Worm (Caenorhabditis elegans) whole organism, early embryonic: ENCODE results near the gene puf-9.
A peak's percentile ranks its signal among the peaks of the same experiment; 100 is the strongest.

ENCODE experiments used
- B0310.2 ChIP-seq: sonication (generic microtip); optimal IDR thresholded peaks from 2 replicates; lab custom pipeline; 2016; ENCODE audit warnings: mild to moderate bottlenecking, missing genetic modification characterization, missing compliant biosample characterization
- F13C5.2 ChIP-seq: sonication (generic microtip); optimal IDR thresholded peaks from 2 replicates; lab custom pipeline; 2017; ENCODE audit warnings: mild to moderate bottlenecking, missing genetic modification characterization, inconsistent platforms, missing compliant biosample characterization
- aly-1 ChIP-seq: sonication (generic microtip); optimal IDR thresholded peaks from 2 replicates; lab custom pipeline; 2016; ENCODE audit warnings: missing genetic modification characterization, missing compliant biosample characterization
- ama-1 ChIP-seq: fragments of 150-350 bp; optimal IDR thresholded peaks from 2 replicates; lab custom pipeline; 2014
- ceh-13 ChIP-seq: fragments of 200-800 bp; sonication (Bioruptor generic); optimal IDR thresholded peaks from 2 replicates; lab custom pipeline; 2018; ENCODE audit warnings: mild to moderate bottlenecking, missing genetic modification characterization, missing compliant biosample characterization
- ceh-36 ChIP-seq: sonication (generic microtip); optimal IDR thresholded peaks from 2 replicates; lab custom pipeline; 2016; ENCODE audit warnings: missing genetic modification characterization, inconsistent platforms, missing compliant biosample characterization
- ets-7 ChIP-seq: sonication (generic microtip); optimal IDR thresholded peaks from 2 replicates; lab custom pipeline; 2016; ENCODE audit warnings: missing genotype, missing genetic modification characterization, missing compliant biosample characterization
- flt-1 ChIP-seq: fragments of 200-800 bp; sonication (Bioruptor generic); IDR thresholded peaks from 2 replicates; pipeline ENCODE4 v1.3.6; 2022; ENCODE audit warnings: missing genetic modification characterization, missing compliant biosample characterization
- hmbx-1 ChIP-seq: sonication (generic microtip); optimal IDR thresholded peaks from 2 replicates; lab custom pipeline; 2016; ENCODE audit warnings: mild to moderate bottlenecking, missing genetic modification characterization, missing compliant biosample characterization
- hmg-4 ChIP-seq: fragments of 200-800 bp; sonication (Bioruptor generic); optimal IDR thresholded peaks from 2 replicates; lab custom pipeline; 2018; ENCODE audit warnings: mild to moderate bottlenecking, missing genetic modification characterization, missing compliant biosample characterization
- hnd-1 ChIP-seq: sonication (generic microtip); optimal IDR thresholded peaks from 2 replicates; lab custom pipeline; 2016; ENCODE audit warnings: missing genetic modification characterization, missing compliant biosample characterization
- pes-1 ChIP-seq: fragments of 200-800 bp; sonication (Bioruptor generic); IDR thresholded peaks from 2 replicates; pipeline ENCODE4 v1.3.6; 2022; ENCODE audit warnings: missing genetic modification reagents, missing genetic modification characterization, missing compliant biosample characterization
- scrt-1 ChIP-seq: fragments of 200-800 bp; sonication (Bioruptor generic); IDR thresholded peaks from 2 replicates; pipeline ENCODE4 v1.3.6; 2022; ENCODE audit warnings: missing genetic modification characterization, missing compliant biosample characterization
- sea-1 ChIP-seq: fragments of 200-800 bp; sonication (Bioruptor generic); conservative IDR thresholded peaks from 2 replicates; pipeline ENCODE4 v1.3.6; 2022; ENCODE audit warnings: missing genetic modification characterization, missing compliant biosample characterization
- tbx-11 ChIP-seq: fragments of 200-800 bp; sonication (Bioruptor generic); IDR thresholded peaks from 2 replicates; pipeline ENCODE4 v1.3.6; 2022; ENCODE audit warnings: missing genetic modification characterization, missing compliant biosample characterization
- tbx-37 ChIP-seq: fragments of 200-800 bp; sonication (Bioruptor generic); conservative IDR thresholded peaks from 2 replicates; pipeline ENCODE4 v1.3.6; 2022; ENCODE audit warnings: missing genetic modification reagents, missing genetic modification characterization, missing compliant biosample characterization
- tra-4 ChIP-seq: sonication (generic microtip); optimal IDR thresholded peaks from 2 replicates; lab custom pipeline; 2017; ENCODE audit warnings: missing genetic modification characterization, missing compliant biosample characterization

Gene puf-9

ce11 chrX:5841060-5841642 is at the start of gene puf-9:
Gene puf-9, plus strand, starts transcription at chrX:5841592.
- TF ChIP-seq hmg-4 (GFP tag; lab: Kevin White, UChicago) (peak; percentile 84), flt-1 (GFP tag; lab: Robert Waterston, UW) (peak; percentile 58), ets-7 (tag; lab: Kevin White, UChicago) (no peak), B0310.2 (peak; percentile 24), ceh-13 (GFP tag; lab: Kevin White, UChicago) (no peak), pes-1 (no peak), tra-4 (tag; lab: Kevin White, UChicago) (no peak), F13C5.2 (tag; lab: Kevin White, UChicago) (peak; percentile 89), tbx-11 (GFP tag; lab: Robert Waterston, UW) (no peak), ama-1 (no peak), aly-1 (tag; lab: Kevin White, UChicago) (peak; percentile 34), scrt-1 (GFP tag; lab: Robert Waterston, UW) (peak; percentile 60; the same call in 1 of the 2 replicates), ceh-36 (tag; lab: Kevin White, UChicago) (no peak), sea-1 (GFP tag; lab: Robert Waterston, UW) (no peak)

ce11 chrX:5794432-5794831 is 47.0 kb upstream of the puf-9 start:
- TF ChIP-seq ceh-36 (tag; lab: Kevin White, UChicago) (no peak), hmbx-1 (tag; lab: Kevin White, UChicago) (no peak), aly-1 (tag; lab: Kevin White, UChicago) (no peak), hnd-1 (tag; lab: Kevin White, UChicago) (no peak), tbx-37 (GFP tag; lab: Robert Waterston, UW) (no peak), F13C5.2 (tag; lab: Kevin White, UChicago) (no peak), tra-4 (tag; lab: Kevin White, UChicago) (no peak), ets-7 (tag; lab: Kevin White, UChicago) (no peak)

- TF ChIP-seq tbx-11 (GFP tag; lab: Robert Waterston, UW), result no peak
- TF ChIP-seq hnd-1 (tag; lab: Kevin White, UChicago), result no peak
- no peak for TF ChIP-seq scrt-1 (GFP tag; lab: Robert Waterston, UW)
Measured at ce11 chrX:5798690-5799089, 42.7 kb upstream of the puf-9 start, which contains the start of gene F46G11.4. Gene F46G11.4, minus strand, starts transcription at chrX:5798790.

ce11 chrX:5799229-5799628 is 42.2 kb upstream of the puf-9 start:
- TF ChIP-seq F13C5.2 (tag; lab: Kevin White, UChicago) (no peak), hnd-1 (tag; lab: Kevin White, UChicago) (no peak), tra-4 (tag; lab: Kevin White, UChicago) (no peak), sea-1 (GFP tag; lab: Robert Waterston, UW) (no peak), flt-1 (GFP tag; lab: Robert Waterston, UW) (no peak), ceh-13 (GFP tag; lab: Kevin White, UChicago) (no peak), hmg-4 (GFP tag; lab: Kevin White, UChicago) (no peak), B0310.2 (no peak), ets-7 (tag; lab: Kevin White, UChicago) (no peak), tbx-11 (GFP tag; lab: Robert Waterston, UW) (no peak)

- TF ChIP-seq flt-1 (GFP tag; lab: Robert Waterston, UW) (peak; percentile 54), hmg-4 (GFP tag; lab: Kevin White, UChicago) (peak; percentile 88), hmbx-1 (tag; lab: Kevin White, UChicago) (peak; percentile 21), sea-1 (GFP tag; lab: Robert Waterston, UW) (peak; percentile 88), ceh-36 (tag; lab: Kevin White, UChicago) (peak; percentile 68), tbx-11 (GFP tag; lab: Robert Waterston, UW) (peak; percentile 89), tbx-37 (GFP tag; lab: Robert Waterston, UW) (peak; percentile 76), ets-7 (tag; lab: Kevin White, UChicago) (peak; percentile 60), ceh-13 (GFP tag; lab: Kevin White, UChicago) (peak; percentile 46), scrt-1 (GFP tag; lab: Robert Waterston, UW) (peak; percentile 88), hnd-1 (tag; lab: Kevin White, UChicago) (peak; percentile 84), ama-1 (no peak), tra-4 (tag; lab: Kevin White, UChicago) (peak; percentile 24), aly-1 (tag; lab: Kevin White, UChicago) (peak; percentile 39), F13C5.2 (tag; lab: Kevin White, UChicago) (peak; percentile 96), pes-1 (peak; percentile 85), B0310.2 (peak; percentile 66)
Measured at ce11 chrX:5801156-5801592, 40.2 kb upstream of the puf-9 start.

ce11 chrX:5802582-5802981 is 38.8 kb upstream of the puf-9 start:
- TF ChIP-seq tbx-37 (GFP tag; lab: Robert Waterston, UW) (no peak), sea-1 (GFP tag; lab: Robert Waterston, UW) (no peak), hnd-1 (tag; lab: Kevin White, UChicago) (no peak), ceh-36 (tag; lab: Kevin White, UChicago) (no peak), aly-1 (tag; lab: Kevin White, UChicago) (no peak), pes-1 (no peak), tbx-11 (GFP tag; lab: Robert Waterston, UW) (no peak), ama-1 (no peak), scrt-1 (GFP tag; lab: Robert Waterston, UW) (no peak), F13C5.2 (tag; lab: Kevin White, UChicago) (no peak), flt-1 (GFP tag; lab: Robert Waterston, UW) (no peak), tra-4 (tag; lab: Kevin White, UChicago) (no peak), ceh-13 (GFP tag; lab: Kevin White, UChicago) (no peak)

- TF ChIP-seq tbx-11 (GFP tag; lab: Robert Waterston, UW) (no peak), sea-1 (GFP tag; lab: Robert Waterston, UW) (no peak), scrt-1 (GFP tag; lab: Robert Waterston, UW) (no peak), tbx-37 (GFP tag; lab: Robert Waterston, UW) (no peak), ceh-36 (tag; lab: Kevin White, UChicago) (no peak), tra-4 (tag; lab: Kevin White, UChicago) (no peak), aly-1 (tag; lab: Kevin White, UChicago) (no peak), hmbx-1 (tag; lab: Kevin White, UChicago) (no peak), ceh-13 (GFP tag; lab: Kevin White, UChicago) (no peak), flt-1 (GFP tag; lab: Robert Waterston, UW) (no peak)
Measured at ce11 chrX:5803492-5803891, 37.9 kb upstream of the puf-9 start.
